Worm (Caenorhabditis elegans): Measurements from ENCODE around the gene pdl-1.

The pdl-1 gene

ce11 chrII:7168712-7169111 is 14.9 kb upstream of the pdl-1 start, which contains the start of gene col-36:
Gene col-36 (minus strand): TSS chrII:7168812.
- no peak for TF ChIP-seq unc-62 (GFP tag; optimal IDR thresholded peaks at IDR 0.05)
- TF ChIP-seq aptf-3 (GFP tag; IDR thresholded peaks at IDR 0.05): no peak
- TF ChIP-seq egl-44 (GFP tag; IDR thresholded peaks at IDR 0.05): no peak
- no peak for TF ChIP-seq nhr-80 (tag; optimal IDR thresholded peaks at IDR 0.05)
- no peak for TF ChIP-seq F49E8.2 (tag; optimal IDR thresholded peaks at IDR 0.05; ENCODE audit: insufficient read depth)
- no peak for TF ChIP-seq bed-2 (GFP tag; IDR thresholded peaks at IDR 0.05)
- TF ChIP-seq mes-4 (tag; optimal IDR thresholded peaks at IDR 0.05): no peak
- no peak for TF ChIP-seq ccch-3 (GFP tag; optimal IDR thresholded peaks at IDR 0.05)
- TF ChIP-seq akir-1 (GFP tag; optimal IDR thresholded peaks at IDR 0.05): no peak
- no peak for TF ChIP-seq ztf-6 (GFP tag; IDR thresholded peaks at IDR 0.05)
- no peak for TF ChIP-seq nhr-90 (tag; optimal IDR thresholded peaks at IDR 0.05)
- TF ChIP-seq mcd-1 (GFP tag; IDR thresholded peaks at IDR 0.05): no peak
- no peak for TF ChIP-seq hsf-1 (GFP tag; IDR thresholded peaks at IDR 0.05)
- no peak for TF ChIP-seq B0035.1 (tag; optimal IDR thresholded peaks at IDR 0.05)
- no peak for TF ChIP-seq lin-35 (GFP tag; optimal IDR thresholded peaks at IDR 0.05)
- no peak for TF ChIP-seq hmg-1.2 (GFP tag; IDR thresholded peaks at IDR 0.05)

ce11 chrII:7171305-7171998 is 12.1 kb upstream of the pdl-1 start, which contains the start of gene dyf-13:
Gene dyf-13 (minus strand): TSS chrII:7171355.
- no peak for TF ChIP-seq lin-35 (GFP tag; optimal IDR thresholded peaks at IDR 0.05)
- TF ChIP-seq F55B11.4 (tag; optimal IDR thresholded peaks at IDR 0.05; ENCODE audit: borderline replicate concordance, insufficient read depth): no peak
- TF ChIP-seq F57C9.4 (tag; optimal IDR thresholded peaks at IDR 0.05): no peak
- TF ChIP-seq ceh-58 (GFP tag; IDR thresholded peaks at IDR 0.05): no peak
- TF ChIP-seq lsy-27 (tag; optimal IDR thresholded peaks at IDR 0.05; ENCODE audit: borderline replicate concordance, insufficient read depth): no peak
- TF ChIP-seq somi-1 (GFP tag; optimal IDR thresholded peaks at IDR 0.05): no peak
- TF ChIP-seq hrde-1 (tag; optimal IDR thresholded peaks at IDR 0.05; ENCODE audit: borderline replicate concordance): no peak
- TF ChIP-seq egl-18 (GFP tag; IDR thresholded peaks at IDR 0.05): 0 out of 2 replicates have a peak, but pooled peaks have one; percentile 41
- TF ChIP-seq F37B4.10 (GFP tag; IDR thresholded peaks at IDR 0.05): no peak
- no peak for TF ChIP-seq D2030.7 (GFP tag; IDR thresholded peaks at IDR 0.05)
- no peak for TF ChIP-seq madf-8 (GFP tag; conservative IDR thresholded peaks at IDR 0.05)
- TF ChIP-seq rec-8 (tag; optimal IDR thresholded peaks at IDR 0.05): no peak
- TF ChIP-seq snpc-4 (GFP tag; optimal IDR thresholded peaks at IDR 0.05): peak; percentile 70
- peak in 3 of 4 experiments; percentile 82 to 86 (median 84) for TF ChIP-seq snpc-4 (tag; optimal IDR thresholded peaks at IDR 0.05)
- TF ChIP-seq snpc-1.1 (tag; optimal IDR thresholded peaks at IDR 0.05; ENCODE audit: insufficient read depth): peak; percentile 86
- 0 out of 2 replicates have a peak, but pooled peaks have one; percentile 60 for TF ChIP-seq aptf-2 (GFP tag; conservative IDR thresholded peaks at IDR 0.05)
- TF ChIP-seq chd-7 (tag; optimal IDR thresholded peaks at IDR 0.05): no peak
- no peak for TF ChIP-seq dpff-1 (tag; optimal IDR thresholded peaks at IDR 0.05)
- TF ChIP-seq B0035.1 (tag; optimal IDR thresholded peaks at IDR 0.05): no peak
- 0 out of 2 replicates have a peak, but pooled peaks have one; percentile 30 for TF ChIP-seq ztf-25 (GFP tag; IDR thresholded peaks at IDR 0.05)
- peak; percentile 45 for TF ChIP-seq snpc-3.4 (tag; optimal IDR thresholded peaks at IDR 0.05)
- no peak for TF ChIP-seq aptf-3 (GFP tag; IDR thresholded peaks at IDR 0.05)
- peak; percentile 29 for TF ChIP-seq tbp1 (GFP tag; optimal IDR thresholded peaks at IDR 0.05)

Data from whole organism, young adult.